Fruit fly (Drosophila melanogaster) S2 (cell line): Measurements from ENCODE around the gene JMJD5.

Experiments used
- CG8478 ChIP-seq: fragments of >200 bp; optimal IDR thresholded peaks from 2 replicates; lab custom pipeline; 2018
- CTCF ChIP-seq, 2 experiments: fragments of >200 bp; optimal IDR thresholded peaks; 2 replicates each; lab custom pipeline; 2018

DNA sequence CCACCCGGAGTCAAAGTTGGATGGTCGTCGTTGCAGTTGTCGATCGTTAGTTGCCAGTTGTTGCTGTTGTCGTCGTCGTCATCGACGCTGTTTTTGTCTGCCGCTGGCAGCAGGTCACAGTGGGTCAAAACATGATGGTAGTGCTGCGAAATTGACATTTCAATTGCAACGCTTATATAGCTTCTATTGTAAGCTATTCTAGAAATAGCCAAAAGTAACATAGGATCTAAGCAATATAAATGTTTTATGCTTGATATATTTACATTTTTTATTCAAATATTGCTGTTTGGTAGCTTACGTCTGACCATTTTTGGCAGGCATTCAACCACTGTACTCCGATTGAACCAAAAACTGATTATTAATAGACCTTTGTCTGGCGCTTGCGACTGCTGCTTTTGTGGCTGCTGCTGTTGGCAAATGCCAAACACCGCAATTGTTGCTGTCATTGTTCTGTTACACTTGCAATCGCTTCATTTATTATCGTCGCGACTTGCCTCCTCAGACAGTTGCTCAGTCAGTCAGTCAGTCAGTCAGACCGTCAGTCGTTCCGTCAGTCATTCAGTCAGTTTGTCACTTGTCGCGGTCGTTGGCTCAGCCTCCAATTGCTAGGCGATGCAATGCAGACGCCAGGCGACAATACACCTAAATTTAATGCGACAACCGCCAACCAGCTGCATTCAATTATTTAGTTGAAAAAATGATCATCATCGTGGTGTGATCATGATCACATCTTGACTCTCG is 49.7 kb downstream of the JMJD5 start:
- TF ChIP-seq CG8478 (lab: Kevin White, UChicago) (no peak), CTCF (optimal IDR thresholded peaks at IDR 0.05; lab: Kevin White, UChicago) (no peak)
